Fruit fly (Drosophila melanogaster) whole organism, embryonic: ENCODE data around the gene CG5913.

ENCODE experiments used
- Aef1 ChIP-seq: fragments of 200-800 bp; sonication (Bioruptor generic); IDR thresholded peaks from 3 replicates; pipeline ENCODE4 v1.3.6; 2022; ENCODE audit warnings: missing biosample characterization, missing genetic modification characterization
- Bteb2 ChIP-seq: fragments of 200-800 bp; sonication (Bioruptor generic); optimal IDR thresholded peaks from 2 replicates; lab custom pipeline; 2016; ENCODE audit warnings: missing biosample characterization, missing genetic modification characterization
- CG10979 ChIP-seq: fragments of 200-800 bp; sonication (Bioruptor generic); optimal IDR thresholded peaks from 2 replicates; lab custom pipeline; 2018; ENCODE audit warnings: missing biosample characterization, mild to moderate bottlenecking, missing genetic modification characterization, moderate library complexity
- CG12299 ChIP-seq: fragments of 200-800 bp; sonication (Bioruptor generic); optimal IDR thresholded peaks from 2 replicates; lab custom pipeline; 2018; ENCODE audit warnings: missing biosample characterization, mild to moderate bottlenecking, missing genetic modification characterization
- CG14965 ChIP-seq: fragments of 200-800 bp; sonication (Bioruptor generic); optimal IDR thresholded peaks from 2 replicates; lab custom pipeline; 2016; ENCODE audit warnings: missing biosample characterization, missing genetic modification characterization, borderline replicate concordance
- CG15073 ChIP-seq: fragments of 200-800 bp; sonication (Bioruptor generic); optimal IDR thresholded peaks from 2 replicates; lab custom pipeline; 2016; ENCODE audit warnings: missing biosample characterization, missing genetic modification characterization
- CG1529 ChIP-seq: fragments of 200-800 bp; sonication (Bioruptor generic); optimal IDR thresholded peaks from 3 replicates; lab custom pipeline; 2018; ENCODE audit warnings: missing biosample characterization, missing genetic modification characterization
- CG17361 ChIP-seq: fragments of 200-800 bp; sonication (Bioruptor generic); IDR thresholded peaks from 3 replicates; pipeline ENCODE4 v1.3.6; 2022; ENCODE audit warnings: missing biosample characterization, missing genetic modification characterization
- CG17385 ChIP-seq: fragments of 200-800 bp; sonication (Bioruptor generic); optimal IDR thresholded peaks from 3 replicates; lab custom pipeline; 2018; ENCODE audit warnings: missing biosample characterization, mild to moderate bottlenecking, missing genetic modification characterization
- CG18476 ChIP-seq: fragments of 200-800 bp; sonication (Bioruptor generic); optimal IDR thresholded peaks from 2 replicates; lab custom pipeline; 2016; ENCODE audit warnings: missing biosample characterization, mild to moderate bottlenecking, missing genetic modification characterization
- CG2129 ChIP-seq: fragments of 200-800 bp; sonication (Bioruptor generic); IDR thresholded peaks from 2 replicates; pipeline ENCODE4 v1.3.6; 2022; ENCODE audit warnings: missing biosample characterization, missing genetic modification characterization; ENCODE audit not compliant: partially characterized antibody
- CG31365 ChIP-seq: fragments of 200-800 bp; sonication (Bioruptor generic); optimal IDR thresholded peaks from 2 replicates; lab custom pipeline; 2018; ENCODE audit warnings: missing biosample characterization, mild to moderate bottlenecking, missing genetic modification characterization
- CG31388 ChIP-seq: fragments of 200-800 bp; sonication (Bioruptor generic); optimal IDR thresholded peaks from 2 replicates; lab custom pipeline; 2016; ENCODE audit warnings: missing biosample characterization, missing genetic modification characterization
- CG34224 ChIP-seq: fragments of 200-800 bp; sonication (Bioruptor generic); IDR thresholded peaks from 3 replicates; pipeline ENCODE4 v1.3.6; 2022; ENCODE audit warnings: missing biosample characterization, missing genetic modification characterization; ENCODE audit not compliant: partially characterized antibody
- CG34376 ChIP-seq: fragments of 200-800 bp; sonication (Bioruptor generic); optimal IDR thresholded peaks from 2 replicates; lab custom pipeline; 2018; ENCODE audit warnings: missing biosample characterization, mild to moderate bottlenecking, missing genetic modification characterization
- CG3838 ChIP-seq: fragments of 200-800 bp; sonication (Bioruptor generic); optimal IDR thresholded peaks from 3 replicates; lab custom pipeline; 2016; ENCODE audit warnings: missing biosample characterization, missing genetic modification characterization
- CG4617 ChIP-seq: fragments of 200-800 bp; sonication (Bioruptor generic); optimal IDR thresholded peaks from 3 replicates; lab custom pipeline; 2016; ENCODE audit warnings: missing biosample characterization, missing genetic modification characterization, borderline replicate concordance
- CG6654 ChIP-seq: fragments of 200-800 bp; sonication (Bioruptor generic); optimal IDR thresholded peaks from 2 replicates; lab custom pipeline; 2017; ENCODE audit warnings: missing biosample characterization, mild to moderate bottlenecking, missing genetic modification characterization
- CG6765 ChIP-seq: fragments of 200-800 bp; sonication (Bioruptor generic); optimal IDR thresholded peaks from 3 replicates; lab custom pipeline; 2017; ENCODE audit warnings: missing biosample characterization, mild to moderate bottlenecking, missing genetic modification characterization
- CG7839 ChIP-seq: fragments of 200-800 bp; sonication (Bioruptor generic); optimal IDR thresholded peaks from 3 replicates; lab custom pipeline; 2018; ENCODE audit warnings: missing biosample characterization, mild to moderate bottlenecking, missing genetic modification characterization, moderate library complexity
- CG9817 ChIP-seq: fragments of 200-800 bp; sonication (Bioruptor generic); optimal IDR thresholded peaks from 2 replicates; lab custom pipeline; 2018; ENCODE audit warnings: missing biosample characterization, mild to moderate bottlenecking, missing genetic modification characterization, moderate library complexity
- Dp ChIP-seq: fragments of 200-800 bp; sonication (Bioruptor generic); optimal IDR thresholded peaks from 2 replicates; lab custom pipeline; 2018; ENCODE audit warnings: missing biosample characterization, mild to moderate bottlenecking, missing genetic modification characterization, moderate library complexity
- MBD-R2 ChIP-seq: fragments of 200-800 bp; sonication (Bioruptor generic); IDR thresholded peaks from 2 replicates; pipeline ENCODE4 v1.3.6; 2022; ENCODE audit warnings: missing biosample characterization, missing genetic modification characterization
- Max ChIP-seq: fragments of 200-800 bp; sonication (Bioruptor generic); optimal IDR thresholded peaks from 2 replicates; lab custom pipeline; 2016; ENCODE audit warnings: missing biosample characterization, mild to moderate bottlenecking, missing genetic modification characterization
- NC2β ChIP-seq: fragments of 200-800 bp; sonication (Bioruptor generic); optimal IDR thresholded peaks from 2 replicates; lab custom pipeline; 2016; ENCODE audit warnings: missing biosample characterization, missing genetic modification characterization
- Optix ChIP-seq: fragments of 200-800 bp; sonication (Bioruptor generic); IDR thresholded peaks from 3 replicates; pipeline ENCODE4 v1.3.6; 2022; ENCODE audit warnings: missing biosample characterization, missing genetic modification characterization
- Sin3A ChIP-seq: fragments of >200 bp; optimal IDR thresholded peaks from 2 replicates; lab custom pipeline; 2018
- Taf1 ChIP-seq: fragments of 200-800 bp; sonication (Bioruptor generic); IDR thresholded peaks from 2 replicates; pipeline ENCODE4 v1.3.6; 2022; ENCODE audit warnings: missing biosample characterization, missing genetic modification characterization
- Usf ChIP-seq: fragments of 200-800 bp; sonication (Bioruptor generic); optimal IDR thresholded peaks from 2 replicates; lab custom pipeline; 2017; ENCODE audit warnings: missing genotype, missing biosample characterization, missing genetic modification characterization
- amos ChIP-seq: fragments of 200-800 bp; sonication (Bioruptor generic); IDR thresholded peaks from 2 replicates; pipeline ENCODE4 v1.3.6; 2022; ENCODE audit warnings: missing biosample characterization, missing genetic modification characterization; ENCODE audit not compliant: partially characterized antibody
- az2 ChIP-seq: fragments of 200-800 bp; sonication (Bioruptor generic); optimal IDR thresholded peaks from 3 replicates; lab custom pipeline; 2016; ENCODE audit warnings: missing biosample characterization, missing genetic modification characterization
- bab2 ChIP-seq: fragments of 200-800 bp; sonication (Bioruptor generic); optimal IDR thresholded peaks from 2 replicates; lab custom pipeline; 2016; ENCODE audit warnings: missing biosample characterization, missing genetic modification characterization
- bbx ChIP-seq: fragments of 200-800 bp; sonication (Bioruptor generic); IDR thresholded peaks from 2 replicates; pipeline ENCODE4 v1.3.6; 2022; ENCODE audit warnings: missing biosample characterization, missing genetic modification characterization; ENCODE audit not compliant: partially characterized antibody
- cad ChIP-seq: fragments of >200 bp; optimal IDR thresholded peaks from 2 replicates; lab custom pipeline; 2017; ENCODE audit warnings: missing biosample characterization, missing genetic modification characterization
- chinmo ChIP-seq: fragments of 200-800 bp; sonication (Bioruptor generic); IDR thresholded peaks from 4 replicates; pipeline ENCODE4 v1.3.6; 2022; ENCODE audit warnings: missing biosample characterization, missing genetic modification characterization; ENCODE audit not compliant: partially characterized antibody
- chm ChIP-seq: fragments of 200-800 bp; sonication (Bioruptor generic); IDR thresholded peaks from 2 replicates; pipeline ENCODE4 v1.3.6; 2022; ENCODE audit warnings: missing biosample characterization, missing genetic modification characterization
- crp ChIP-seq, 2 experiments: fragments of 200-800 bp; sonication (Bioruptor generic); optimal IDR thresholded peaks; 2 replicates in 1 of 2; 3 replicates in 1 of 2; lab custom pipeline; 2017; ENCODE audit warnings: missing biosample characterization in 2 of 2, missing genetic modification characterization in 2 of 2, mild to moderate bottlenecking in 1 of 2, moderate library complexity in 1 of 2
- dpn ChIP-seq, 2 experiments: fragments of 200-800 bp; sonication (Bioruptor generic); optimal IDR thresholded peaks; 3 replicates each; lab custom pipeline; 2016; ENCODE audit warnings: missing biosample characterization in 2 of 2, missing genetic modification characterization in 2 of 2
- dysf ChIP-seq: fragments of 200-800 bp; sonication (Bioruptor generic); IDR thresholded peaks from 3 replicates; pipeline ENCODE4 v1.3.6; 2022; ENCODE audit warnings: missing biosample characterization, missing genetic modification characterization
- ewg ChIP-seq: fragments of 200-800 bp; sonication (Bioruptor generic); optimal IDR thresholded peaks from 3 replicates; lab custom pipeline; 2017; ENCODE audit warnings: mild to moderate bottlenecking, missing biosample characterization, missing genetic modification reagents, missing genetic modification characterization
- gem ChIP-seq: fragments of 200-800 bp; sonication (Bioruptor generic); optimal IDR thresholded peaks from 2 replicates; lab custom pipeline; 2019; ENCODE audit warnings: missing biosample characterization, mild to moderate bottlenecking, missing genetic modification characterization, moderate library complexity
- gt ChIP-seq: fragments of 200-800 bp; sonication (Bioruptor generic); IDR thresholded peaks from 2 replicates; pipeline ENCODE4 v1.3.6; 2022; ENCODE audit warnings: missing biosample characterization, missing genetic modification characterization
- h ChIP-seq: fragments of >200 bp; optimal IDR thresholded peaks from 2 replicates; lab custom pipeline; 2017
- maf-S ChIP-seq: fragments of 200-800 bp; sonication (Bioruptor generic); optimal IDR thresholded peaks from 2 replicates; lab custom pipeline; 2016; ENCODE audit warnings: missing biosample characterization, missing genetic modification characterization
- slbo ChIP-seq: fragments of 200-800 bp; sonication (Bioruptor generic); IDR thresholded peaks from 2 replicates; pipeline ENCODE4 v1.3.6; 2022; ENCODE audit warnings: missing biosample characterization, missing genetic modification characterization
- stc ChIP-seq: fragments of 200-800 bp; sonication (Bioruptor generic); IDR thresholded peaks from 2 replicates; pipeline ENCODE4 v1.3.6; 2022; ENCODE audit warnings: missing biosample characterization, missing genetic modification characterization
- sug ChIP-seq: fragments of 200-800 bp; optimal IDR thresholded peaks from 2 replicates; lab custom pipeline; 2019; ENCODE audit warnings: missing biosample characterization, mild to moderate bottlenecking, missing genetic modification characterization, moderate library complexity
- z ChIP-seq: fragments of 200-800 bp; sonication (Bioruptor generic); IDR thresholded peaks from 3 replicates; pipeline ENCODE4 v1.3.6; 2022; ENCODE audit warnings: missing biosample characterization, missing genetic modification characterization
- zen2 ChIP-seq: fragments of 200-800 bp; sonication (Bioruptor generic); IDR thresholded peaks from 3 replicates; pipeline ENCODE4 v1.3.6; 2022; ENCODE audit warnings: missing biosample characterization, missing genetic modification characterization; ENCODE audit not compliant: partially characterized antibody
- zf30C ChIP-seq: fragments of 200-800 bp; sonication (Bioruptor generic); optimal IDR thresholded peaks from 3 replicates; lab custom pipeline; 2018; ENCODE audit warnings: missing biosample characterization, mild to moderate bottlenecking, missing genetic modification characterization

Gene CG5913

dm6 chr3R:25888307-25889075, 4.8 kb upstream of the CG5913 start, which contains the start of gene Lnk (continued):
- peak; percentile 28; the same call in 2 of the 3 replicates for TF ChIP-seq CG17361 (GFP tag; lab: Robert Waterston, UW)
- peak; percentile 31 for TF ChIP-seq CG1529 (GFP tag; lab: Kevin White, UChicago)
- no peak for TF ChIP-seq CG9817 (tag; lab: Kevin White, UChicago)
- TF ChIP-seq Dp = peak; percentile 96
- TF ChIP-seq bbx = peak; percentile 95
- peak; percentile 15 for TF ChIP-seq maf-S (GFP tag; lab: Kevin White, UChicago)
- TF ChIP-seq slbo (GFP tag; lab: Robert Waterston, UW) = peak; percentile 21; the same call in 1 of the 2 replicates
- no peak for TF ChIP-seq CG17385 (GFP tag; lab: Kevin White, UChicago)
- no peak for TF ChIP-seq ewg (GFP tag; lab: Kevin White, UChicago)
- TF ChIP-seq Usf = no peak
- no peak for TF ChIP-seq h (lab: Kevin White, UChicago)
- peak; percentile 32 for TF ChIP-seq Max
- no peak; the same call in 2 of the 3 replicates for TF ChIP-seq zen2
- TF ChIP-seq Optix (GFP tag; lab: Robert Waterston, UW) = no peak
- no peak for TF ChIP-seq Taf1 (GFP tag; lab: Robert Waterston, UW)
- peak; percentile 79 for TF ChIP-seq Sin3A (lab: Kevin White, UChicago)
- TF ChIP-seq chm (GFP tag; lab: Robert Waterston, UW) = no peak
- no peak for TF ChIP-seq gem (tag; lab: Kevin White, UChicago)
- no peak for TF ChIP-seq z
- TF ChIP-seq MBD-R2 = no peak; the same call in 1 of the 2 replicates
- TF ChIP-seq sug (tag; lab: Kevin White, UChicago) = peak; percentile 20
- TF ChIP-seq NC2β = peak; percentile 35
- no peak for TF ChIP-seq Bteb2 (GFP tag; lab: Kevin White, UChicago)
- TF ChIP-seq az2 (GFP tag; lab: Kevin White, UChicago) = no peak
- TF ChIP-seq CG34376 (GFP tag; lab: Kevin White, UChicago) = peak; percentile 71
- TF ChIP-seq CG12299 (tag; lab: Kevin White, UChicago) = no peak
- no peak for TF ChIP-seq gt
- TF ChIP-seq CG6654 (GFP tag; lab: Kevin White, UChicago) = no peak
- peak; percentile 76 for TF ChIP-seq CG2129
- TF ChIP-seq CG18476 (GFP tag; lab: Kevin White, UChicago) = no peak
- TF ChIP-seq bab2 (GFP tag; lab: Kevin White, UChicago) = no peak
- no peak for TF ChIP-seq crp (GFP tag; optimal IDR thresholded peaks at IDR 0.05; lab: Kevin White, UChicago)
- no peak for TF ChIP-seq stc
- TF ChIP-seq CG3838 (GFP tag; lab: Kevin White, UChicago) = no peak
- peak; percentile 90 for TF ChIP-seq chinmo
- TF ChIP-seq CG14965 = no peak
- no peak for TF ChIP-seq CG15073 (GFP tag; lab: Kevin White, UChicago)
- peak; percentile 82 for TF ChIP-seq CG34224 (GFP tag; lab: Robert Waterston, UW)
- TF ChIP-seq cad (GFP tag; lab: Kevin White, UChicago) = no peak
- TF ChIP-seq zf30C (GFP tag; lab: Kevin White, UChicago) = no peak
- no peak for TF ChIP-seq dysf (GFP tag; lab: Robert Waterston, UW)
- peak; percentile 60; the same call in 2 of the 3 replicates for TF ChIP-seq Aef1 (GFP tag; lab: Robert Waterston, UW)
- TF ChIP-seq amos = peak; percentile 97
- TF ChIP-seq CG4617 (GFP tag; lab: Kevin White, UChicago) = peak; percentile 87
- peak; percentile 38 for TF ChIP-seq CG31365
- no peak for TF ChIP-seq CG6765 (GFP tag; lab: Kevin White, UChicago)
- peak; percentile 10 to 33 for TF ChIP-seq dpn (GFP tag; optimal IDR thresholded peaks at IDR 0.05; lab: Kevin White, UChicago)
- no peak for TF ChIP-seq CG31388 (GFP tag; lab: Kevin White, UChicago)
- TF ChIP-seq CG10979 (tag; lab: Kevin White, UChicago) = peak; percentile 7
- TF ChIP-seq CG7839 (tag; lab: Kevin White, UChicago) = no peak
